Fruit fly (Drosophila melanogaster) whole organism, prepupa: ENCODE results near the gene bab1.
A peak's percentile ranks its signal among the peaks of the same experiment; 100 is the strongest.

ENCODE experiments used
- CG16779 ChIP-seq: fragments of 200-800 bp; sonication (Bioruptor generic); optimal IDR thresholded peaks from 3 replicates; lab custom pipeline; 2017; ENCODE audit warnings: missing biosample characterization, mild to moderate bottlenecking, missing genetic modification characterization
- CG6854 ChIP-seq: fragments of 200-800 bp; sonication (Bioruptor generic); optimal IDR thresholded peaks from 2 replicates; lab custom pipeline; 2017; ENCODE audit warnings: missing biosample characterization, mild to moderate bottlenecking, missing genetic modification characterization
- Eip75B ChIP-seq: fragments of 200-800 bp; sonication (Bioruptor generic); optimal IDR thresholded peaks from 3 replicates; lab custom pipeline; 2016; ENCODE audit warnings: missing biosample characterization, missing genetic modification characterization
- Eip93F ChIP-seq: fragments of 200-800 bp; sonication (Bioruptor generic); optimal IDR thresholded peaks from 2 replicates; lab custom pipeline; 2016; ENCODE audit warnings: missing biosample characterization, mild to moderate bottlenecking, missing genetic modification characterization
- Hr39 ChIP-seq: fragments of 200-800 bp; sonication (Bioruptor generic); optimal IDR thresholded peaks from 2 replicates; lab custom pipeline; 2016; ENCODE audit warnings: missing biosample characterization, missing genetic modification characterization
- Sox102F ChIP-seq: fragments of 200-800 bp; sonication (Bioruptor generic); optimal IDR thresholded peaks from 2 replicates; lab custom pipeline; 2016; ENCODE audit warnings: missing biosample characterization, mild to moderate bottlenecking, missing genetic modification characterization
- acj6 ChIP-seq: fragments of 200-800 bp; sonication (Bioruptor generic); optimal IDR thresholded peaks from 3 replicates; lab custom pipeline; 2016; ENCODE audit warnings: missing biosample characterization, missing genetic modification characterization
- fd59A ChIP-seq: fragments of 200-800 bp; sonication (Bioruptor generic); optimal IDR thresholded peaks from 2 replicates; lab custom pipeline; 2017; ENCODE audit warnings: missing biosample characterization, mild to moderate bottlenecking, missing genetic modification characterization, missing genetic modification reagents
- fkh ChIP-seq: fragments of 200-800 bp; sonication (Bioruptor generic); optimal IDR thresholded peaks from 3 replicates; lab custom pipeline; 2017; ENCODE audit warnings: missing biosample characterization, mild to moderate bottlenecking, missing genetic modification characterization, moderate library complexity
- lz ChIP-seq: fragments of 200-800 bp; sonication (Bioruptor generic); optimal IDR thresholded peaks from 3 replicates; lab custom pipeline; 2016; ENCODE audit warnings: missing biosample characterization, missing genetic modification characterization

- TF ChIP-seq acj6 (GFP tag; lab: Kevin White, UChicago): peak; percentile 18
- no peak for TF ChIP-seq CG16779
- no peak for TF ChIP-seq Sox102F
- no peak for TF ChIP-seq fd59A (GFP tag; lab: Kevin White, UChicago)
- no peak for TF ChIP-seq CG6854 (GFP tag; lab: Kevin White, UChicago)
- TF ChIP-seq Eip93F (GFP tag; lab: Kevin White, UChicago): no peak
- TF ChIP-seq fkh (GFP tag; lab: Kevin White, UChicago): no peak
- TF ChIP-seq lz (GFP tag; lab: Kevin White, UChicago): no peak
- no peak for TF ChIP-seq Hr39 (GFP tag; lab: Kevin White, UChicago)
- TF ChIP-seq Eip75B (GFP tag; lab: Kevin White, UChicago): no peak
Observed at dm6 chr3L:1029610-1030284, 71.1 kb downstream of the bab1 start.
